Fruit fly (Drosophila melanogaster) whole organism: ENCODE measurements around the gene Ctns.

Source experiments
- pan ChIP-seq: fragments of >200 bp; optimal IDR thresholded peaks from 2 replicates; lab custom pipeline; 2017
- psq ChIP-seq: fragments of >200 bp; optimal IDR thresholded peaks from 2 replicates; lab custom pipeline; 2017
- usp ChIP-seq: fragments of >200 bp; optimal IDR thresholded peaks from 2 replicates; lab custom pipeline; 2017; ENCODE audit warnings: missing biosample characterization, missing genetic modification characterization, mixed read lengths

DNA sequence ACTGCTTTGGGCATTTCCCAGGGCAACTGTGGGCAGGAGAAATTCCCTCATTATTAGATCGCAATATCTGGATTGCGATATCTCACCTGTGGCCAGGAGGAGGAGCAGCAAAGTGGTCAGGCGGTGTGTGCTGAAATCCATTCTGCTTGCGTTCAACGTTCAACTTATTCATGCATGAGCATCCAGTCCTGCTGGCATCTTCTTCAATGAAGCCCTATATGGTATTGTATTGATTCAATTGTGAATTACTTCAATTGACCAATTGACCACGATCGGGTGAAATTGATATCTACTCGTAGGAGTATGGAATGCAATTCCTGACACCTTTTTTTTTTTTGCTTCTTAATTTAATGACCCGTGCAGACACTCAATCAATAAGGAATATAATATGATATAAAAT is 2.6 kb downstream of the Ctns start:
- TF ChIP-seq psq (lab: Kevin White, UChicago): no peak
- no peak for TF ChIP-seq pan (lab: Kevin White, UChicago)
- no peak for TF ChIP-seq usp (GFP tag; lab: Kevin White, UChicago)
